Fruit fly (Drosophila melanogaster): ENCODE results near the gene CG3448.

dm6 chr3L:9432810-9433587, 18.4 kb downstream of the CG3448 start:
- TF ChIP-seq CrebA (GFP tag; optimal IDR thresholded peaks at IDR 0.05; ENCODE audit: borderline replicate concordance): no peak
- no peak for TF ChIP-seq Sp1 (GFP tag; optimal IDR thresholded peaks at IDR 0.05)
- no peak for TF ChIP-seq Dfd (GFP tag; optimal IDR thresholded peaks at IDR 0.05)
- no peak for TF ChIP-seq pan (optimal IDR thresholded peaks at IDR 0.05)
- TF ChIP-seq psq (GFP tag; optimal IDR thresholded peaks at IDR 0.05): no peak
- no peak for TF ChIP-seq lola (GFP tag; optimal IDR thresholded peaks at IDR 0.05)

All from whole organism, wandering third instar larva.